Comparison of ENCODE assay signal across 1 fruit fly cellular context in the genomic region with DNA sequence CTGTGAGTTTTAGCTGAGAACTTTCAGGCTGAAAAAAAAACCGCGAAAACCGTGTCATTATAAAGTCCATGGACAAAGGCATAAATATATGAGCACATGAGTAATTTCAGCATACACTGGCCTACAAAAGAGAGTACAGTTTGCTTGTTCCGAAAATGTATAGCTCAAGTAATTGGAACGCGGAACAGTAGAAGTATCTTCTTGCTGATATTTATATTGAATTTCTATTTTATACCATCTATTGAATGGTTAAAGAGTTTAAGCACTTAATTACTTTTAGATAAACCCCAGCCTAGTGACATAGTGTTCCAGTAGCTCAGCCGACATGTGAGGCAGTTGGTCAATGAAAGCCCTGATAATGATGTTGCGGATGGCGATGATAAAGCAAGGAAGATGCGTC.
TF ChIP-seq lines count a peak whose summit lies in the region.

No protein-coding gene starts in this region.

TF ChIP-seq in whole organism, prepupa, 60 proteins besides CTCF, POLR2A, EP300 and RAD21 (continued from another document):
- peak; percentile 58 for TF ChIP-seq esn (GFP tag; optimal IDR thresholded peaks at IDR 0.05; lab: Kevin White, UChicago)
- peak; percentile 65 for TF ChIP-seq Sox102F (GFP tag; optimal IDR thresholded peaks at IDR 0.05; lab: Kevin White, UChicago)
- peak; percentile 45 for TF ChIP-seq CG6792 (GFP tag; optimal IDR thresholded peaks at IDR 0.05; lab: Kevin White, UChicago)
- no peak for TF ChIP-seq fd85E (GFP tag; optimal IDR thresholded peaks at IDR 0.05; lab: Kevin White, UChicago)
- TF ChIP-seq svp (GFP tag; lab: Kevin White, UChicago): peak; percentile 79
- peak; percentile 63 for TF ChIP-seq CG3919 (GFP tag; optimal IDR thresholded peaks at IDR 0.05; lab: Kevin White, UChicago)
- TF ChIP-seq dsx (GFP tag; optimal IDR thresholded peaks at IDR 0.05; lab: Kevin White, UChicago; ENCODE audit: poor library complexity, severe bottlenecking): peak; percentile 64
- peak; percentile 49 for TF ChIP-seq CG34406 (GFP tag; optimal IDR thresholded peaks at IDR 0.05; lab: Kevin White, UChicago)
- TF ChIP-seq eg (GFP tag; IDR thresholded peaks at IDR 0.05; lab: Robert Waterston, UW): no peak
- TF ChIP-seq CG15336 (GFP tag; IDR thresholded peaks at IDR 0.05; lab: Robert Waterston, UW): no peak
- no peak for TF ChIP-seq Eip93F (GFP tag; optimal IDR thresholded peaks at IDR 0.05; lab: Kevin White, UChicago)
- TF ChIP-seq Ets96B (tag; optimal IDR thresholded peaks at IDR 0.05; lab: Kevin White, UChicago): peak; percentile 82
- TF ChIP-seq CG7368 (GFP tag; optimal IDR thresholded peaks at IDR 0.05; lab: Kevin White, UChicago): no peak
- TF ChIP-seq lz (GFP tag; optimal IDR thresholded peaks at IDR 0.05; lab: Kevin White, UChicago): peak; percentile 8
- peak; percentile 43 for TF ChIP-seq Hr39 (GFP tag; optimal IDR thresholded peaks at IDR 0.05; lab: Kevin White, UChicago)
- TF ChIP-seq Eip75B (GFP tag; optimal IDR thresholded peaks at IDR 0.05; lab: Kevin White, UChicago): peak; percentile 55
- peak; percentile 29 for TF ChIP-seq CG11762 (GFP tag; optimal IDR thresholded peaks at IDR 0.05; lab: Kevin White, UChicago; ENCODE audit: insufficient read depth)
- TF ChIP-seq Smox (GFP tag; optimal IDR thresholded peaks at IDR 0.05; lab: Kevin White, UChicago): peak; percentile 59
- peak; percentile 89 for TF ChIP-seq Eip78C (GFP tag; lab: Kevin White, UChicago)
- TF ChIP-seq CG1621 (tag; optimal IDR thresholded peaks at IDR 0.05; lab: Kevin White, UChicago): peak; percentile 57
- TF ChIP-seq CG8632 (GFP tag; optimal IDR thresholded peaks at IDR 0.05; lab: Kevin White, UChicago): peak; percentile 58
- TF ChIP-seq CG6163 (GFP tag; IDR thresholded peaks at IDR 0.05; lab: Robert Waterston, UW): peak; percentile 70; the same call in 1 of the 3 replicates
- TF ChIP-seq CG10631 (GFP tag; optimal IDR thresholded peaks at IDR 0.05; lab: Kevin White, UChicago): peak; percentile 36
- peak; percentile 17 for TF ChIP-seq Blimp-1 (GFP tag; optimal IDR thresholded peaks at IDR 0.05; lab: Kevin White, UChicago)
- no peak for TF ChIP-seq fkh (GFP tag; optimal IDR thresholded peaks at IDR 0.05; lab: Kevin White, UChicago)
- peak; percentile 59 for TF ChIP-seq spab (GFP tag; optimal IDR thresholded peaks at IDR 0.05; lab: Kevin White, UChicago)
- no peak for TF ChIP-seq Lpt (GFP tag; optimal IDR thresholded peaks at IDR 0.05; lab: Kevin White, UChicago)
- no peak for TF ChIP-seq Hr38 (GFP tag; optimal IDR thresholded peaks at IDR 0.05; lab: Kevin White, UChicago)
- peak; percentile 45 for TF ChIP-seq CG9139 (GFP tag; optimal IDR thresholded peaks at IDR 0.05; lab: Kevin White, UChicago)
- peak; percentile 49 for TF ChIP-seq achi (GFP tag; optimal IDR thresholded peaks at IDR 0.05; lab: Kevin White, UChicago)
- peak; percentile 62 for TF ChIP-seq pdm3 (GFP tag; optimal IDR thresholded peaks at IDR 0.05; lab: Kevin White, UChicago)
- TF ChIP-seq CG10669 (GFP tag; optimal IDR thresholded peaks at IDR 0.05; lab: Kevin White, UChicago): peak; percentile 81
